Worm (Caenorhabditis elegans) whole organism, L4/young adult: Measurements from ENCODE around the gene fbxb-35.

Experiments
- W03F9.2 ChIP-seq: fragments of 150-350 bp; optimal IDR thresholded peaks from 2 replicates; lab custom pipeline; 2014; ENCODE audit warnings: missing biosample characterization, missing genetic modification characterization
- dao-5 ChIP-seq: sonication (generic microtip); optimal IDR thresholded peaks from 2 replicates; lab custom pipeline; 2016; ENCODE audit warnings: missing genotype, missing genetic modification characterization, moderate library complexity, missing compliant biosample characterization
- him-1 ChIP-seq: sonication (generic microtip); optimal IDR thresholded peaks from 2 replicates; lab custom pipeline; 2016; ENCODE audit warnings: missing genotype, missing genetic modification reagents, missing genetic modification characterization, missing compliant biosample characterization

fbxb-35 gene

DNA sequence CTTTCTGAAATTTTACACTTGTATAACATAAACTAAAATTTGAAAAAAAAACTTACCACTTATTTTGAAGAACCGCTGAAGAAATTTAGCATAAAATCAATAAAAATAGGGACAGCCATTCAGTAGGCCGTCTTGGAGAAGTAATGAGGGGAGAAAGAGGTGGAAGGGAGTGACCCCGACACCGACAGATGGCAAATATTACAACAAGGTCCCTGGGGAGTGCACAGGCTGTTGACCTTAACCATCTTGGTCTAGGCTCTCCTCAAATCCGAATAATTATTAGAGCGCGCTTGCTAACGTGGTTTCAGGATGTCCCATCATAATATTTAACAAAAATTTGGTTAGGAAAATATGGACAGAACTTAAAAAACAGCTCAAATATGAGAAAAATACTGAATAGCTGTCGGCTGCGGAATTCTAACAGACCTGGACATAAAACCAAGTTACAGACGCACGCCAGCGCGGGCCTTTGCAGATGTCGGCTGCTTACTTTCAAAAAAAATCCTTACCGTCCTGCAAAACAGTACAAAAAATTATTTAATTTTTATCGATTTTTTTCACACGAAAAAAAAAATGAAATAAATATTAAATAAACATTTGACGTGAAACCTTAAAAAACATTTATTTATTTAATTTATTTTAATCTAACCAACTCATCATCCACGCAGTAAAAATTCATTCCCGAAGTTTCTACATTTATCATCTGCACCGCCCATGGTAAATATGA lies 43.6 kb downstream of the fbxb-35 start, which contains the start of gene T16A1.2:
T16A1.2 (plus strand) TSS at position 677 of the 727 bp plus-strand sequence.
- TF ChIP-seq dao-5 (tag; lab: Kevin White, UChicago), result no peak
- TF ChIP-seq W03F9.2 (tag; lab: Kevin White, UChicago), result no peak
- TF ChIP-seq him-1 (tag; lab: Kevin White, UChicago), result no peak

DNA sequence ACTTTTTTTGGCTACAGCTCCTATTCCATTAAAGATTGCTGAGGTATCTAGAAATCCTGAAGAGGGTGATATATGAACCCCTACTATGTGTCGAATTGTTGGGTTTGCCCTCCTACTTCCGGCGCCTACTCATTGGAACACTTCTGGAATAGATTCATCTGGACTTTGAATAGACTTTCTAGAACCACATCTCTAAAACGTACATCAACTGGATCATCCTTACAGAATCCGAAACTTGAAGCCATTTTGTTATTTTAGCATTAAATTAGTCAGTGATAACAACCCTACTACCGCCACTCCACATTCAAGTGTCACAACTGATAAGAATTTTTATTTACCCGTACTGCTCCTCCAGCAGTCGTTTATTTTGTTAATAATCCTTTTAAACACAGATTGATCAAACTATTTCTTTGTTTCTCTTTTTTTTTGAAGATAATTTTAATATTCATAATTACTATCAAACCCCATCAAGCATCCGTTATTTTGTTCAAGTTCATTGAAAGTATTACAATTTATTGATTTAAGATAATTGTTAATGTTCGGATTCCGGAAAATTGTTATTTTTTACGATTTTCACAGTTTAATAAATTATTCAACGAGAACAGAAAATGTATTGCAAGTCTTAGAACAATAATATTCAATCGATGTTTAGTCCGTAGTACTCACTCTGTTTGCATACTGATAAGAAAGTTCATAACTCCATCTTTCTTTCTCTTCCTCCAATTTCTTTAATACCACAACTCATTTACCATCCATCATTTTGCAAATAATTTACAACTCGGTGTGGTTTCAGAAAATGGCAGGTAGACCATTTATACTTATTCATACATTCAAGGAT lies 47.9 kb downstream of the fbxb-35 start, which contains the start of gene math-42:
math-42 (plus strand) TSS at position 788 of the 838 bp plus-strand sequence.
- TF ChIP-seq him-1 (tag; lab: Kevin White, UChicago), result no peak
- TF ChIP-seq dao-5 (tag; lab: Kevin White, UChicago), result no peak
- no peak for TF ChIP-seq W03F9.2 (tag; lab: Kevin White, UChicago)
